Worm (Caenorhabditis elegans): ENCODE measurements around the gene T06E4.21.

Gene T06E4.21

ce11 chrV:9629114-9629513 is 22.3 kb upstream of the T06E4.21 start, which contains the start of gene idpc-3:
TSS of gene idpc-3 (minus strand) at chrV:9629214.
- no peak for TF ChIP-seq hlh-1 (tag; optimal IDR thresholded peaks at IDR 0.05)

- no peak for TF ChIP-seq mls-2 (tag; optimal IDR thresholded peaks at IDR 0.05)
- no peak for TF ChIP-seq sem-2 (GFP tag; optimal IDR thresholded peaks at IDR 0.05)
Observed at ce11 chrV:9629643-9630042, 21.8 kb upstream of the T06E4.21 start, which contains the start of gene col-146. TSS of gene col-146 (plus strand) at chrV:9629943.

- no peak for TF ChIP-seq nhr-2 (tag; optimal IDR thresholded peaks at IDR 0.05)
- TF ChIP-seq ceh-83 (GFP tag; optimal IDR thresholded peaks at IDR 0.05): no peak
- no peak for TF ChIP-seq flh-1 (GFP tag; optimal IDR thresholded peaks at IDR 0.05)
- no peak for TF ChIP-seq bed-3 (GFP tag; optimal IDR thresholded peaks at IDR 0.05)
- TF ChIP-seq unc-62 (GFP tag; optimal IDR thresholded peaks at IDR 0.05): no peak
- no peak for TF ChIP-seq ztf-11 (tag; optimal IDR thresholded peaks at IDR 0.05)
- no peak for TF ChIP-seq pha-4 (tag; optimal IDR thresholded peaks at IDR 0.05)
- no peak for TF ChIP-seq drap-1 (GFP tag; optimal IDR thresholded peaks at IDR 0.05)
- no peak for TF ChIP-seq lin-13 (tag; optimal IDR thresholded peaks at IDR 0.05)
- TF ChIP-seq nhr-28 (tag; optimal IDR thresholded peaks at IDR 0.05): no peak
- no peak for TF ChIP-seq mls-2 (tag; optimal IDR thresholded peaks at IDR 0.05)
- no peak for TF ChIP-seq nhr-76 (tag; optimal IDR thresholded peaks at IDR 0.05)
- TF ChIP-seq M03D4.4 (tag; optimal IDR thresholded peaks at IDR 0.05): no peak
Observed at ce11 chrV:9630542-9630941, 20.9 kb upstream of the T06E4.21 start.

ce11 chrV:9630944-9631343 is 20.4 kb upstream of the T06E4.21 start, which contains the start of gene T06E4.5:
TSS of gene T06E4.5 (plus strand) at chrV:9631244.
- no peak for TF ChIP-seq lin-32 (GFP tag; optimal IDR thresholded peaks at IDR 0.05)
- no peak for TF ChIP-seq elt-3 (tag; optimal IDR thresholded peaks at IDR 0.05)
- no peak for TF ChIP-seq sem-2 (GFP tag; optimal IDR thresholded peaks at IDR 0.05)
- TF ChIP-seq ceh-39 (tag; optimal IDR thresholded peaks at IDR 0.05): no peak
- no peak for TF ChIP-seq sptf-1 (tag; optimal IDR thresholded peaks at IDR 0.05)
- no peak for TF ChIP-seq lin-13 (tag; optimal IDR thresholded peaks at IDR 0.05)
- TF ChIP-seq nhr-237 (tag; optimal IDR thresholded peaks at IDR 0.05): no peak
- no peak for TF ChIP-seq ceh-43 (GFP tag; optimal IDR thresholded peaks at IDR 0.05)
- TF ChIP-seq ces-1 (GFP tag; optimal IDR thresholded peaks at IDR 0.05): no peak
- no peak for TF ChIP-seq cnd-1 (tag; optimal IDR thresholded peaks at IDR 0.05)
- TF ChIP-seq ztf-11 (tag; optimal IDR thresholded peaks at IDR 0.05): no peak
- TF ChIP-seq mls-2 (tag; optimal IDR thresholded peaks at IDR 0.05): no peak
- no peak for TF ChIP-seq ham-2 (GFP tag; optimal IDR thresholded peaks at IDR 0.05)
- no peak for TF ChIP-seq nhr-76 (tag; optimal IDR thresholded peaks at IDR 0.05)
- TF ChIP-seq lsy-2 (tag; optimal IDR thresholded peaks at IDR 0.05): no peak
- no peak for TF ChIP-seq flh-1 (GFP tag; optimal IDR thresholded peaks at IDR 0.05)
- no peak for TF ChIP-seq hlh-1 (tag; optimal IDR thresholded peaks at IDR 0.05)
- TF ChIP-seq M03D4.4 (tag; optimal IDR thresholded peaks at IDR 0.05): no peak
- TF ChIP-seq nhr-12 (tag; optimal IDR thresholded peaks at IDR 0.05): no peak

ce11 chrV:9632348-9632747 is 19.0 kb upstream of the T06E4.21 start:
- TF ChIP-seq nhr-28 (tag; optimal IDR thresholded peaks at IDR 0.05): no peak
- TF ChIP-seq drap-1 (GFP tag; optimal IDR thresholded peaks at IDR 0.05): no peak
- no peak for TF ChIP-seq snpc-4 (tag; optimal IDR thresholded peaks at IDR 0.05)
- no peak for TF ChIP-seq unc-62 (GFP tag; optimal IDR thresholded peaks at IDR 0.05)
- TF ChIP-seq lin-13 (tag; optimal IDR thresholded peaks at IDR 0.05): no peak
- TF ChIP-seq blmp-1 (tag; optimal IDR thresholded peaks at IDR 0.05): no peak
- TF ChIP-seq ceh-43 (GFP tag; optimal IDR thresholded peaks at IDR 0.05): no peak
- TF ChIP-seq pha-4 (tag; optimal IDR thresholded peaks at IDR 0.05): no peak
- no peak for TF ChIP-seq nhr-237 (tag; optimal IDR thresholded peaks at IDR 0.05)
- no peak for TF ChIP-seq bed-3 (GFP tag; optimal IDR thresholded peaks at IDR 0.05)
- no peak for TF ChIP-seq mep-1 (tag; optimal IDR thresholded peaks at IDR 0.05)
- no peak for TF ChIP-seq ceh-83 (GFP tag; optimal IDR thresholded peaks at IDR 0.05)
- TF ChIP-seq nhr-12 (tag; optimal IDR thresholded peaks at IDR 0.05): no peak
- TF ChIP-seq lin-32 (GFP tag; optimal IDR thresholded peaks at IDR 0.05): no peak
- TF ChIP-seq mab-5 (tag; optimal IDR thresholded peaks at IDR 0.05): no peak

- no peak for TF ChIP-seq ceh-39 (tag; optimal IDR thresholded peaks at IDR 0.05)
- TF ChIP-seq unc-62 (GFP tag; optimal IDR thresholded peaks at IDR 0.05): no peak
- TF ChIP-seq sptf-1 (tag; optimal IDR thresholded peaks at IDR 0.05): no peak
- no peak for TF ChIP-seq unc-39 (tag; optimal IDR thresholded peaks at IDR 0.05)
- TF ChIP-seq sem-2 (GFP tag; optimal IDR thresholded peaks at IDR 0.05): no peak
- TF ChIP-seq zip-8 (tag; optimal IDR thresholded peaks at IDR 0.05): no peak
- TF ChIP-seq pha-4 (tag; optimal IDR thresholded peaks at IDR 0.05): no peak
Observed at ce11 chrV:9633313-9633712, 18.1 kb upstream of the T06E4.21 start, which contains the start of gene col-147. TSS of gene col-147 (minus strand) at chrV:9633338.

Data from whole organism, mixed stage, embryonic.